Worm (Caenorhabditis elegans) whole organism, L3 larva: ENCODE results near the gene col-33.
A peak's percentile ranks its signal among the peaks of the same experiment; 100 is the strongest.

Experiments
- R02D3.7 ChIP-seq: fragments of 150-350 bp; optimal IDR thresholded peaks from 2 replicates; lab custom pipeline; 2014; ENCODE audit warnings: missing biosample characterization, missing genetic modification characterization
- ZK546.5 ChIP-seq: sonication (generic microtip); optimal IDR thresholded peaks from 2 replicates; lab custom pipeline; 2017; ENCODE audit warnings: missing biosample characterization, missing genetic modification characterization
- aly-2 ChIP-seq: fragments of 150-350 bp; optimal IDR thresholded peaks from 2 replicates; lab custom pipeline; 2014; ENCODE audit warnings: missing biosample characterization, missing genetic modification characterization
- ama-1 ChIP-seq: fragments of 150-350 bp; optimal IDR thresholded peaks from 2 replicates; lab custom pipeline; 2018
- ceh-16 ChIP-seq: sonication (generic microtip); optimal IDR thresholded peaks from 2 replicates; lab custom pipeline; 2017; ENCODE audit warnings: missing biosample characterization, missing genetic modification characterization
- ceh-28 ChIP-seq: fragments of 150-350 bp; optimal IDR thresholded peaks from 2 replicates; lab custom pipeline; 2014; ENCODE audit warnings: missing biosample characterization, missing genetic modification reagents, missing genetic modification characterization
- ceh-82 ChIP-seq: fragments of 150-350 bp; optimal IDR thresholded peaks from 2 replicates; lab custom pipeline; 2014; ENCODE audit warnings: missing biosample characterization, missing genetic modification characterization
- ceh-9 ChIP-seq: sonication (generic microtip); optimal IDR thresholded peaks from 2 replicates; lab custom pipeline; 2018; ENCODE audit warnings: missing biosample characterization, missing genetic modification characterization
- daf-12 ChIP-seq: fragments of 150-350 bp; optimal IDR thresholded peaks from 2 replicates; lab custom pipeline; 2014; ENCODE audit warnings: missing biosample characterization, missing genetic modification reagents, missing genetic modification characterization
- egl-27 ChIP-seq: sonication (generic microtip); optimal IDR thresholded peaks from 4 replicates; lab custom pipeline; 2017; ENCODE audit warnings: missing biosample characterization, missing genetic modification reagents, missing genetic modification characterization
- egl-5 ChIP-seq: fragments of 150-350 bp; optimal IDR thresholded peaks from 2 replicates; lab custom pipeline; 2017; ENCODE audit warnings: missing biosample characterization, missing genetic modification reagents, missing genetic modification characterization, inconsistent platforms
- elt-1 ChIP-seq: fragments of 150-350 bp; optimal IDR thresholded peaks from 2 replicates; lab custom pipeline; 2014; ENCODE audit warnings: missing biosample characterization, missing genetic modification characterization
- elt-2 ChIP-seq: sonication (generic microtip); optimal IDR thresholded peaks from 2 replicates; lab custom pipeline; 2016; ENCODE audit warnings: missing genetic modification reagents, mild to moderate bottlenecking, missing genetic modification characterization, missing compliant biosample characterization
- elt-3 ChIP-seq, 3 experiments: fragments of 150-350 bp in 1 of 3; sonication (generic microtip) in 2 of 3; optimal IDR thresholded peaks; 2 replicates in 2 of 3; 4 replicates in 1 of 3; lab custom pipeline; 2014 to 2017; ENCODE audit warnings: missing biosample characterization in 3 of 3, missing genetic modification characterization in 3 of 3
- eor-1 ChIP-seq, 2 experiments: fragments of 150-350 bp; optimal IDR thresholded peaks; 2 replicates each; lab custom pipeline; 2014 to 2018; ENCODE audit warnings: missing biosample characterization in 2 of 2, missing genetic modification characterization in 2 of 2
- fkh-10 ChIP-seq: sonication (generic microtip); optimal IDR thresholded peaks from 2 replicates; lab custom pipeline; 2017; ENCODE audit warnings: missing biosample characterization, missing genetic modification reagents, missing genetic modification characterization
- fkh-2 ChIP-seq: fragments of 150-350 bp; optimal IDR thresholded peaks from 2 replicates; lab custom pipeline; 2014; ENCODE audit warnings: missing biosample characterization, missing genetic modification reagents, missing genetic modification characterization
- fos-1 ChIP-seq: fragments of 150-350 bp; optimal IDR thresholded peaks from 2 replicates; lab custom pipeline; 2014; ENCODE audit warnings: missing biosample characterization, missing genetic modification characterization
- hmg-11 ChIP-seq: sonication (generic microtip); optimal IDR thresholded peaks from 2 replicates; lab custom pipeline; 2016; ENCODE audit warnings: missing genetic modification characterization, missing compliant biosample characterization
- jun-1 ChIP-seq: fragments of 150-350 bp; optimal IDR thresholded peaks from 2 replicates; lab custom pipeline; 2014; ENCODE audit warnings: missing biosample characterization, missing genetic modification reagents, missing genetic modification characterization
- lin-15B ChIP-seq: fragments of 150-350 bp; optimal IDR thresholded peaks from 2 replicates; lab custom pipeline; 2014; ENCODE audit warnings: missing biosample characterization, missing genetic modification characterization
- lin-39 ChIP-seq: fragments of 150-350 bp; optimal IDR thresholded peaks from 2 replicates; lab custom pipeline; 2018; ENCODE audit warnings: missing biosample characterization, missing genetic modification reagents, missing genetic modification characterization
- lsy-12 ChIP-seq: sonication (generic microtip); optimal IDR thresholded peaks from 2 replicates; lab custom pipeline; 2016; ENCODE audit warnings: mild to moderate bottlenecking, missing genetic modification characterization, missing compliant biosample characterization
- mdl-1 ChIP-seq: fragments of 150-350 bp; optimal IDR thresholded peaks from 2 replicates; lab custom pipeline; 2014; ENCODE audit warnings: missing biosample characterization, missing genetic modification characterization
- mml-1 ChIP-seq: fragments of 150-350 bp; sonication (generic microtip); optimal IDR thresholded peaks from 3 replicates; lab custom pipeline; 2014; ENCODE audit warnings: missing biosample characterization, missing genetic modification characterization
- nfya-1 ChIP-seq: sonication (generic microtip); optimal IDR thresholded peaks from 2 replicates; lab custom pipeline; 2017; ENCODE audit warnings: missing genetic modification characterization, mild to moderate bottlenecking, missing compliant biosample characterization, antibody characterized with exemption, moderate library complexity; ENCODE audit not compliant: insufficient read depth
- nhr-11 ChIP-seq: fragments of 150-350 bp; optimal IDR thresholded peaks from 2 replicates; lab custom pipeline; 2014; ENCODE audit warnings: missing biosample characterization, missing genetic modification characterization
- nhr-12 ChIP-seq: fragments of 150-350 bp; optimal IDR thresholded peaks from 2 replicates; lab custom pipeline; 2014; ENCODE audit warnings: missing biosample characterization, missing genetic modification characterization
- nhr-23 ChIP-seq: fragments of 150-350 bp; optimal IDR thresholded peaks from 2 replicates; lab custom pipeline; 2014; ENCODE audit warnings: missing biosample characterization, missing genetic modification reagents, missing genetic modification characterization
- nhr-237 ChIP-seq: fragments of 150-350 bp; optimal IDR thresholded peaks from 2 replicates; lab custom pipeline; 2014; ENCODE audit warnings: missing biosample characterization, missing genetic modification characterization
- nhr-25 ChIP-seq: sonication (generic microtip); optimal IDR thresholded peaks from 2 replicates; lab custom pipeline; 2017; ENCODE audit warnings: missing biosample characterization, missing genetic modification characterization
- nhr-28 ChIP-seq: fragments of 150-350 bp; optimal IDR thresholded peaks from 2 replicates; lab custom pipeline; 2014; ENCODE audit warnings: missing biosample characterization, missing genetic modification characterization
- nhr-43 ChIP-seq: sonication (generic microtip); optimal IDR thresholded peaks from 2 replicates; lab custom pipeline; 2016; ENCODE audit warnings: mild to moderate bottlenecking, missing genetic modification characterization, missing compliant biosample characterization; ENCODE audit not compliant: poor library complexity, severe bottlenecking
- nhr-67 ChIP-seq: fragments of 150-350 bp; optimal IDR thresholded peaks from 2 replicates; lab custom pipeline; 2014; ENCODE audit warnings: missing biosample characterization, missing genetic modification characterization
- nhr-76 ChIP-seq: fragments of 150-350 bp; sonication (generic microtip); optimal IDR thresholded peaks from 5 replicates; lab custom pipeline; 2014; ENCODE audit warnings: missing biosample characterization, missing genetic modification characterization
- nhr-77 ChIP-seq: fragments of 150-350 bp; optimal IDR thresholded peaks from 2 replicates; lab custom pipeline; 2014; ENCODE audit warnings: missing biosample characterization, missing genetic modification characterization
- pha-4 ChIP-seq: fragments of 150-350 bp; optimal IDR thresholded peaks from 2 replicates; lab custom pipeline; 2014; ENCODE audit warnings: missing biosample characterization, missing genetic modification reagents, missing genetic modification characterization
- pqm-1 ChIP-seq: fragments of 150-350 bp; optimal IDR thresholded peaks from 2 replicates; lab custom pipeline; 2017; ENCODE audit warnings: missing biosample characterization, missing genetic modification characterization, inconsistent platforms
- sea-2 ChIP-seq: fragments of 150-350 bp; sonication (generic microtip); optimal IDR thresholded peaks from 4 replicates; lab custom pipeline; 2014; ENCODE audit warnings: missing biosample characterization, missing genetic modification reagents, missing genetic modification characterization
- skn-1 ChIP-seq: fragments of 150-350 bp; optimal IDR thresholded peaks from 2 replicates; lab custom pipeline; 2014; ENCODE audit warnings: missing biosample characterization, missing genetic modification characterization
- snpc-4 ChIP-seq: fragments of 150-350 bp; optimal IDR thresholded peaks from 2 replicates; lab custom pipeline; 2014; ENCODE audit warnings: missing biosample characterization, missing genetic modification characterization
- tbx-2 ChIP-seq: sonication (generic microtip); optimal IDR thresholded peaks from 2 replicates; lab custom pipeline; 2016; ENCODE audit warnings: mild to moderate bottlenecking, missing genetic modification characterization, missing compliant biosample characterization
- unc-39 ChIP-seq: sonication (generic microtip); optimal IDR thresholded peaks from 4 replicates; lab custom pipeline; 2017; ENCODE audit warnings: missing biosample characterization, missing genetic modification characterization
- unc-62 ChIP-seq: fragments of 150-350 bp; sonication (generic microtip); optimal IDR thresholded peaks from 4 replicates; lab custom pipeline; 2014; ENCODE audit warnings: missing biosample characterization, missing genetic modification reagents, missing genetic modification characterization
- zag-1 ChIP-seq: fragments of 150-350 bp; optimal IDR thresholded peaks from 2 replicates; lab custom pipeline; 2014; ENCODE audit warnings: missing biosample characterization, missing genetic modification characterization
- ztf-11 ChIP-seq: fragments of 150-350 bp; optimal IDR thresholded peaks from 2 replicates; lab custom pipeline; 2014; ENCODE audit warnings: missing biosample characterization, missing genetic modification characterization
- ztf-4 ChIP-seq: fragments of 150-350 bp; optimal IDR thresholded peaks from 2 replicates; lab custom pipeline; 2014; ENCODE audit warnings: missing biosample characterization, missing genetic modification characterization

Gene col-33

DNA sequence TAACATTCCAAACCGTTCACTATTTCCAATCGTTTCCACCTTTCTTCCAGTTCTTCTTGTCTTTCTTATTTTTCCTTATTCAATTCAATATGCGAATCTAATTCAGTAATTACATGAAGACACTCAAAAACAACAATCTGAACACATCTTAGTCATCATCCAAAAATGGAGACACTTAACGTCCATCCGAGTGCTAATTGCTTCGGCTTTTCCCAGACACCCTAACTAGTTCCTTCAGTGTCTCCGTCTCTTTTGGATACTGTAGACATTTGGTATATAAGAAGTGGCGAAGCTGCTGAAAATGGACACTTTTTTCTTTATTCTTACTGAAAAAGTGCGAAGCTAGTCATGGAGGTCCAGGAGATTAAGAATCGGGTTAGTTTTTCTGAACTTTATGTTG, at the start of gene col-33:
TSS of gene col-33 (plus strand) at position 301 of the 400 bp plus-strand sequence.
- TF ChIP-seq lin-39 (tag; lab: Kevin White, UChicago) (no peak), lin-15B (tag; lab: Kevin White, UChicago) (no peak)

ce11 chrIV:4215349-4215748, 47.7 kb upstream of the col-33 start:
- TF ChIP-seq nhr-67, result no peak
- TF ChIP-seq zag-1 (tag; lab: Kevin White, UChicago), result no peak
- peak; percentile 30 for TF ChIP-seq nhr-23 (tag; lab: Kevin White, UChicago)
- no peak for TF ChIP-seq nhr-237 (tag; lab: Kevin White, UChicago)
- TF ChIP-seq lin-39 (tag; lab: Kevin White, UChicago), result peak; percentile 71
- no peak for TF ChIP-seq ceh-16 (tag; lab: Kevin White, UChicago)
- no peak for TF ChIP-seq ztf-11 (tag; lab: Kevin White, UChicago)
- TF ChIP-seq lin-15B (tag; lab: Kevin White, UChicago), result peak; percentile 48
- TF ChIP-seq nfya-1 (tag; lab: Kevin White, UChicago), result peak; percentile 87
- TF ChIP-seq ceh-9, result no peak
- TF ChIP-seq elt-2 (tag; lab: Kevin White, UChicago), result peak; percentile 40
- peak; percentile 86 for TF ChIP-seq ama-1 (lab: Kevin White, UChicago)
- peak; percentile 25 for TF ChIP-seq pqm-1
- TF ChIP-seq sea-2 (GFP tag; lab: Kevin White, UChicago), result no peak
- no peak for TF ChIP-seq nhr-76 (tag; lab: Kevin White, UChicago)
- TF ChIP-seq snpc-4 (tag; lab: Kevin White, UChicago), result peak; percentile 38
- no peak for TF ChIP-seq tbx-2 (tag; lab: Kevin White, UChicago)
- TF ChIP-seq lsy-12 (tag; lab: Kevin White, UChicago), result peak; percentile 11
- no peak for TF ChIP-seq aly-2 (tag; lab: Kevin White, UChicago)
- TF ChIP-seq ZK546.5 (tag; lab: Kevin White, UChicago), result no peak
- TF ChIP-seq nhr-77 (tag; lab: Kevin White, UChicago), result no peak
- TF ChIP-seq hmg-11 (tag; lab: Kevin White, UChicago), result peak; percentile 78
- TF ChIP-seq nhr-12 (tag; lab: Kevin White, UChicago), result no peak
- TF ChIP-seq nhr-28, result no peak
- peak; percentile 57 for TF ChIP-seq jun-1 (tag; lab: Kevin White, UChicago)
- TF ChIP-seq fos-1 (tag; lab: Kevin White, UChicago), result no peak
- TF ChIP-seq elt-1, result no peak
- TF ChIP-seq egl-27 (tag; lab: Kevin White, UChicago), result no peak
- peak; percentile 47 for TF ChIP-seq R02D3.7 (tag; lab: Kevin White, UChicago)
- no peak for TF ChIP-seq mml-1
- peak in 1 of 3 experiments; percentile 2 for TF ChIP-seq elt-3 (tag; optimal IDR thresholded peaks at IDR 0.05; lab: Kevin White, UChicago)
- no peak for TF ChIP-seq daf-12 (tag; lab: Kevin White, UChicago)
- no peak for TF ChIP-seq fkh-2
- no peak for TF ChIP-seq nhr-11 (tag; lab: Kevin White, UChicago)
- peak; percentile 36 for TF ChIP-seq nhr-25 (tag; lab: Kevin White, UChicago)
- no peak for TF ChIP-seq ztf-4 (tag; lab: Kevin White, UChicago)
- TF ChIP-seq pha-4 (tag; lab: Kevin White, UChicago), result peak; percentile 86
- TF ChIP-seq skn-1 (tag; lab: Kevin White, UChicago), result peak; percentile 100
- no peak for TF ChIP-seq unc-39 (tag; lab: Kevin White, UChicago)
- TF ChIP-seq egl-5 (tag; lab: Kevin White, UChicago), result peak; percentile 34
- peak; percentile 78 for TF ChIP-seq nhr-43 (tag; lab: Kevin White, UChicago)
- TF ChIP-seq ceh-82 (tag; lab: Kevin White, UChicago), result no peak
- TF ChIP-seq mdl-1 (tag; lab: Kevin White, UChicago), result peak; percentile 42
- no peak for TF ChIP-seq ceh-28 (tag; lab: Kevin White, UChicago)
- no peak for TF ChIP-seq eor-1 (tag; optimal IDR thresholded peaks at IDR 0.05; lab: Kevin White, UChicago)
- TF ChIP-seq unc-62 (GFP tag; lab: Kevin White, UChicago), result no peak
- no peak for TF ChIP-seq fkh-10 (GFP tag; lab: Kevin White, UChicago)
